Worm (Caenorhabditis elegans) whole organism, late embryonic: ENCODE data around the gene clec-187.

ENCODE experiments used
- T23F11.4 ChIP-seq: fragments of 200-800 bp; sonication (Bioruptor generic); optimal IDR thresholded peaks from 2 replicates; lab custom pipeline; 2018; ENCODE audit warnings: mild to moderate bottlenecking, missing genetic modification characterization, missing compliant biosample characterization
- elt-2 ChIP-seq: sonication (generic microtip); optimal IDR thresholded peaks from 2 replicates; lab custom pipeline; 2016; ENCODE audit warnings: missing genetic modification reagents, missing genetic modification characterization, missing compliant biosample characterization
- fax-1 ChIP-seq: sonication (generic microtip); optimal IDR thresholded peaks from 2 replicates; lab custom pipeline; 2016; ENCODE audit warnings: missing genotype, missing genetic modification characterization, missing compliant biosample characterization
- hlh-13 ChIP-seq: fragments of 200-800 bp; sonication (Bioruptor generic); optimal IDR thresholded peaks from 2 replicates; lab custom pipeline; 2018; ENCODE audit warnings: mild to moderate bottlenecking, missing genetic modification characterization, missing compliant biosample characterization
- nhr-11 ChIP-seq: fragments of 150-350 bp; optimal IDR thresholded peaks from 2 replicates; lab custom pipeline; 2014; ENCODE audit warnings: missing biosample characterization, missing genetic modification characterization
- pag-3 ChIP-seq: sonication (generic microtip); optimal IDR thresholded peaks from 2 replicates; lab custom pipeline; 2016; ENCODE audit warnings: missing compliant biosample characterization, missing genetic modification characterization, borderline replicate concordance
- pros-1 ChIP-seq: fragments of 150-350 bp; optimal IDR thresholded peaks from 2 replicates; lab custom pipeline; 2014; ENCODE audit warnings: missing biosample characterization, missing genetic modification reagents, missing genetic modification characterization
- rnt-1 ChIP-seq: sonication (generic microtip); optimal IDR thresholded peaks from 2 replicates; lab custom pipeline; 2016; ENCODE audit warnings: missing genetic modification characterization, missing compliant biosample characterization
- sdc-2 ChIP-seq: sonication (generic microtip); optimal IDR thresholded peaks from 2 replicates; lab custom pipeline; 2016; ENCODE audit warnings: missing genotype, missing genetic modification characterization, missing compliant biosample characterization
- tbx-7 ChIP-seq: sonication (generic microtip); optimal IDR thresholded peaks from 2 replicates; lab custom pipeline; 2016; ENCODE audit warnings: missing genotype, missing genetic modification characterization, missing compliant biosample characterization
- unc-3 ChIP-seq, 2 experiments: fragments of 200-800 bp in 1 of 2; sonication (Bioruptor generic) in 1 of 2; sonication (generic microtip) in 1 of 2; conservative IDR thresholded peaks in 1 of 2; optimal IDR thresholded peaks in 1 of 2; 2 replicates each; pipeline versions ENCODE4 v1.3.6 to Lab custom; 2016 to 2022; ENCODE audit warnings: missing compliant biosample characterization in 2 of 2, missing genetic modification characterization in 2 of 2, missing genetic modification reagents in 1 of 2
- unc-86 ChIP-seq: sonication (generic microtip); optimal IDR thresholded peaks from 2 replicates; lab custom pipeline; 2016; ENCODE audit warnings: missing genetic modification characterization, missing compliant biosample characterization

ce11 chrIV:12920553-12920952 lies 49.3 kb upstream of the clec-187 start:
- TF ChIP-seq hlh-13 (GFP tag; lab: Kevin White, UChicago) (no peak), T23F11.4 (no peak), fax-1 (no peak), pros-1 (no peak), unc-86 (tag; lab: Kevin White, UChicago) (no peak), elt-2 (no peak), pag-3 (no peak), nhr-11 (no peak), unc-3 (GFP tag; conservative IDR thresholded peaks at IDR 0.05; lab: Robert Waterston, UW) (no peak), unc-3 (tag; optimal IDR thresholded peaks at IDR 0.05; lab: Kevin White, UChicago) (no peak), sdc-2 (tag; lab: Kevin White, UChicago) (no peak), rnt-1 (tag; lab: Kevin White, UChicago) (no peak), tbx-7 (tag; lab: Kevin White, UChicago) (no peak)
